Worm (Caenorhabditis elegans): ENCODE results near the gene smk-1.

Gene smk-1

ce11 chrV:8658577-8659362, 51.2 kb downstream of the smk-1 start (continued):
- TF ChIP-seq ztf-4 (tag; optimal IDR thresholded peaks at IDR 0.05) (no peak), ceh-9 (tag; optimal IDR thresholded peaks at IDR 0.05) (no peak), ama-1 (optimal IDR thresholded peaks at IDR 0.05) (no peak), fkh-2 (tag; optimal IDR thresholded peaks at IDR 0.05) (no peak), ZK546.5 (tag; optimal IDR thresholded peaks at IDR 0.05) (no peak), nhr-76 (tag; optimal IDR thresholded peaks at IDR 0.05) (no peak), aly-2 (tag; optimal IDR thresholded peaks at IDR 0.05) (no peak), nhr-28 (tag; optimal IDR thresholded peaks at IDR 0.05) (no peak)

- TF ChIP-seq nhr-25 (tag; optimal IDR thresholded peaks at IDR 0.05) (peak; percentile 52), elt-3 (tag; optimal IDR thresholded peaks at IDR 0.05) (no peak), nhr-43 (tag; optimal IDR thresholded peaks at IDR 0.05; ENCODE audit: poor library complexity, severe bottlenecking) (peak; percentile 60), nhr-23 (tag; optimal IDR thresholded peaks at IDR 0.05) (peak; percentile 40), snpc-4 (tag; optimal IDR thresholded peaks at IDR 0.05) (no peak), elt-1 (tag; optimal IDR thresholded peaks at IDR 0.05) (peak; percentile 61), ceh-16 (tag; optimal IDR thresholded peaks at IDR 0.05) (no peak), ceh-82 (tag; optimal IDR thresholded peaks at IDR 0.05) (no peak)
These were observed 52.9 kb downstream of the smk-1 start for ce11 chrV:8660475-8660874.

DNA sequence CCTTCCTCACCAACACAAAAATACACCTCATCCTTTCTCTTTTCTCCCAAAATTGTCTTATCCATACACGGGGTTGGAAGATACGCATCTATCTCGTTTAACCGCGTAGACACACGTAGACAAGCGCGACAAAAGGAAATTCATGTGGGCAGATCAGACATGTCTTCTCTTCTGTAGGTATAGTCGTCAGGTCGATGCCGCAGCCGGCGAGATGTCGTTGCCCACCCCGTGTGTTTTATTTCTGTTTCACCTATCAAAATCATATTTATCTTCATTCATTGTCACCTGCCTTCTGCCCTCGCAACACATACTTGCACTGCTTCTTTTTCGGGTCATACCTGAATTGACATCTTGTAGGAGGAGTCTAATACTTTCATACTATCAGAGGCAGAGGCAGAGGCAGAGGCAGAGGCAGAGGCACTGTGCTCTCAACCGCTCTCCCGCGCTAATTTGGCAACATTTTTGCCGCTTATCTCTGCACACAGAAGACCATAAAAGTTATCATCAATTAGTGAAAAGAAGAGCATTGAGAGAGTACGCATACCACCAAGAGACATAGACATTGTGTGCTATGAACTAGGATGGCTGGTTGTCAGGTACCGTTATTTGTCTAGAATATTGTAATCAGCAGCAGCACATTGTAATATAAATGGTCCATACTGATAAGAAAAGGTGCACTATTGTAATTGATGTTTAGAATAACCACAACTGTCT, 53.8 kb downstream of the smk-1 start:
- no peak for TF ChIP-seq ceh-9 (tag; optimal IDR thresholded peaks at IDR 0.05)
- peak; percentile 55 for TF ChIP-seq jun-1 (tag; optimal IDR thresholded peaks at IDR 0.05)
- TF ChIP-seq daf-12 (tag; optimal IDR thresholded peaks at IDR 0.05), result no peak
- no peak for TF ChIP-seq nhr-237 (tag; optimal IDR thresholded peaks at IDR 0.05)
- peak; percentile 55 for TF ChIP-seq nhr-43 (tag; optimal IDR thresholded peaks at IDR 0.05; ENCODE audit: poor library complexity, severe bottlenecking)
- TF ChIP-seq elt-2 (tag; optimal IDR thresholded peaks at IDR 0.05), result peak; percentile 99
- TF ChIP-seq elt-3 (tag; optimal IDR thresholded peaks at IDR 0.05), result no peak
- TF ChIP-seq pha-4 (tag; optimal IDR thresholded peaks at IDR 0.05), result peak; percentile 63
- no peak for TF ChIP-seq nhr-76 (tag; optimal IDR thresholded peaks at IDR 0.05)
- TF ChIP-seq aly-2 (tag; optimal IDR thresholded peaks at IDR 0.05), result no peak
- TF ChIP-seq nfya-1 (tag; optimal IDR thresholded peaks at IDR 0.05; ENCODE audit: insufficient read depth), result no peak
- peak; percentile 7 for TF ChIP-seq mml-1 (tag; optimal IDR thresholded peaks at IDR 0.05)
- no peak for TF ChIP-seq nhr-28 (tag; optimal IDR thresholded peaks at IDR 0.05)
- no peak for TF ChIP-seq mdl-1 (tag; optimal IDR thresholded peaks at IDR 0.05)
- TF ChIP-seq hmg-11 (tag; optimal IDR thresholded peaks at IDR 0.05), result no peak
- TF ChIP-seq pqm-1 (tag; optimal IDR thresholded peaks at IDR 0.05), result peak; percentile 95
- peak; percentile 23 for TF ChIP-seq nhr-23 (tag; optimal IDR thresholded peaks at IDR 0.05)
- no peak for TF ChIP-seq R02D3.7 (tag; optimal IDR thresholded peaks at IDR 0.05)
- peak; percentile 72 for TF ChIP-seq nhr-25 (tag; optimal IDR thresholded peaks at IDR 0.05)
- TF ChIP-seq egl-27 (tag; optimal IDR thresholded peaks at IDR 0.05), result no peak

DNA sequence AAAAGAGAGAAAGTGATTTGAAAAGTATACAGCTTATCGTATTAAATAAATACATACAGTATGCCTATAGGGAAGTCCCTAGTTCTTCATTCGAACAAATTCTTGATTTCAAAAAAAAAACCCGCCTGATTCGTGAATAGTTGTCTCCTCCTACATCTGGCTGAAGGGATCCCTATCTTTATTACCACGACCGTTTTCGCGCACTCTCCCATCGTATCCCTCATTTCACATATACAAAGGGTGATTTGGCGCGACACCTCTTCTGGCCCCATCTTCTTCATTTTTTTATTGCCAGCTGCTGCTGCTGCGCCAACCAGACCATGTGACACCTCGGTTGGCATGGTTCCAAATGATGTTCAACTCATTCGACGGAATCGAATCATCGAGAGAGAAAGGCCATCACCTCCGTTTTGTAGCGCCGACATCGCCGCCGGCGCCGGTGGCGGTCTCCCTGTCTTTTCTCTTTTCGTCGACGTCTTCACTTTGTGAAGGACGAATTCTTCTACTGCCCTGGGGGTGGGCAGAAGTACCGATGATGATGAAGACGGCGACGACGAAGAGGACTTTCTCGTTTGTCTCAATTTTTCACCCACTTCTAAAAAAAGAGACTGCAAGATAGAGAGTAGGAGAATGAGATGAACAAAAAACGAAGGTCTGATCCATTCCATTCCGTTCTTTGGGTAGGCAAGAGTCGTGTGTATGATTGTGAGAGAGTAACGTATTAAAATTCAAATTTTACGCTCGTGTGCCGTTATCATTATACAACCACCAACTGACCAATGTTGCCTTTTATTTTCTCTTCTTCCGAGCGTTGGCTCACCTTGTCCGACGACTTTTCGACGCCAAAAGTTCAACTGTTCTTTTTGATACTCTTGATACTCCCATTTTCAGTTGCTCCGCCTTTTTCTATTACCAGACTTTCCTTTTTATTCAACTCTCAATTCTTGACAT, 54.7 kb downstream of the smk-1 start:
- TF ChIP-seq nhr-12 (tag; optimal IDR thresholded peaks at IDR 0.05), result no peak
- TF ChIP-seq nhr-28 (tag; optimal IDR thresholded peaks at IDR 0.05), result no peak
- no peak for TF ChIP-seq nhr-76 (tag; optimal IDR thresholded peaks at IDR 0.05)
- peak; percentile 60 for TF ChIP-seq pqm-1 (tag; optimal IDR thresholded peaks at IDR 0.05)
- TF ChIP-seq egl-27 (tag; optimal IDR thresholded peaks at IDR 0.05), result no peak
- no peak for TF ChIP-seq ztf-11 (tag; optimal IDR thresholded peaks at IDR 0.05)
- no peak for TF ChIP-seq elt-2 (tag; optimal IDR thresholded peaks at IDR 0.05)
- no peak for TF ChIP-seq ama-1 (optimal IDR thresholded peaks at IDR 0.05)
- TF ChIP-seq sea-2 (GFP tag; optimal IDR thresholded peaks at IDR 0.05), result no peak
- TF ChIP-seq zag-1 (tag; optimal IDR thresholded peaks at IDR 0.05), result no peak
- TF ChIP-seq lin-39 (tag; optimal IDR thresholded peaks at IDR 0.05), result no peak
- no peak for TF ChIP-seq jun-1 (tag; optimal IDR thresholded peaks at IDR 0.05)
- no peak for TF ChIP-seq eor-1 (tag; optimal IDR thresholded peaks at IDR 0.05)
- no peak for TF ChIP-seq elt-3 (tag; optimal IDR thresholded peaks at IDR 0.05)
- no peak for TF ChIP-seq aly-2 (tag; optimal IDR thresholded peaks at IDR 0.05)
- peak; percentile 7 for TF ChIP-seq nfya-1 (tag; optimal IDR thresholded peaks at IDR 0.05; ENCODE audit: insufficient read depth)
- peak; percentile 93 for TF ChIP-seq nhr-25 (tag; optimal IDR thresholded peaks at IDR 0.05)
- TF ChIP-seq nhr-67 (tag; optimal IDR thresholded peaks at IDR 0.05), result no peak
- TF ChIP-seq lin-15B (tag; optimal IDR thresholded peaks at IDR 0.05), result no peak
- TF ChIP-seq ztf-4 (tag; optimal IDR thresholded peaks at IDR 0.05), result no peak
- peak; percentile 37 for TF ChIP-seq unc-62 (GFP tag; optimal IDR thresholded peaks at IDR 0.05)
- TF ChIP-seq nhr-43 (tag; optimal IDR thresholded peaks at IDR 0.05; ENCODE audit: poor library complexity, severe bottlenecking), result peak; percentile 54
- no peak for TF ChIP-seq tbx-2 (tag; optimal IDR thresholded peaks at IDR 0.05)
- TF ChIP-seq mdl-1 (tag; optimal IDR thresholded peaks at IDR 0.05), result no peak
- TF ChIP-seq nhr-77 (tag; optimal IDR thresholded peaks at IDR 0.05), result no peak
- TF ChIP-seq egl-5 (tag; optimal IDR thresholded peaks at IDR 0.05), result no peak
- TF ChIP-seq daf-12 (tag; optimal IDR thresholded peaks at IDR 0.05), result no peak
